Worm (Caenorhabditis elegans) whole organism, L4/young adult: Measurements from ENCODE around the gene srd-35.

Experiments used
- W03F9.2 ChIP-seq: fragments of 150-350 bp; optimal IDR thresholded peaks from 2 replicates; lab custom pipeline; 2014; ENCODE audit warnings: missing biosample characterization, missing genetic modification characterization
- dao-5 ChIP-seq: sonication (generic microtip); optimal IDR thresholded peaks from 2 replicates; lab custom pipeline; 2016; ENCODE audit warnings: missing genotype, missing genetic modification characterization, moderate library complexity, missing compliant biosample characterization
- him-1 ChIP-seq: sonication (generic microtip); optimal IDR thresholded peaks from 2 replicates; lab custom pipeline; 2016; ENCODE audit warnings: missing genotype, missing genetic modification reagents, missing genetic modification characterization, missing compliant biosample characterization

srd-35 gene

ce11 chrV:12964076-12964475 lies at the start of gene srd-35:
srd-35 (plus strand) TSS chrV:12964376.
- TF ChIP-seq W03F9.2 (no peak), dao-5 (tag; lab: Kevin White, UChicago) (no peak)

DNA sequence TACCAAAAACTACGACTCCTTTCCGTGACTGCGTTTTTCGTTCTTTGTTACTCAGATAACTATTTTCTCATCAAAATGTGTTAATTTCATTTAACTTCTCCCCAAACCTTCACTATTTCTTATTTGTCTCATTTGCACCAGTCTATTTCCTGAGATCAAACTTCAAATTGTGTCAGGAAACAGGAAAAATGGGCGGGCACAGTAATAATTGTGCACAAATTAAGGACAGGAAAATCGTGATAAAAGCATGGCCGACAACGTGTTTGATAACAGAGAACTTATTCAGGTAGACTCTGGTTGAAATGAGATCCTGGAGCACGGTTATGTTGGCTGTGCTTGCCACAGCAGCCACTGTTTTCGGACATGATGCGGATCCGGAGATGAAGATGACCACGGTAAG lies 44.5 kb upstream of the srd-35 start, which contains the start of gene lipl-1:
Gene lipl-1 (plus strand): TSS at position 282 of the 400 bp plus-strand sequence.
- TF ChIP-seq W03F9.2 (no peak), dao-5 (tag; lab: Kevin White, UChicago) (no peak)

DNA sequence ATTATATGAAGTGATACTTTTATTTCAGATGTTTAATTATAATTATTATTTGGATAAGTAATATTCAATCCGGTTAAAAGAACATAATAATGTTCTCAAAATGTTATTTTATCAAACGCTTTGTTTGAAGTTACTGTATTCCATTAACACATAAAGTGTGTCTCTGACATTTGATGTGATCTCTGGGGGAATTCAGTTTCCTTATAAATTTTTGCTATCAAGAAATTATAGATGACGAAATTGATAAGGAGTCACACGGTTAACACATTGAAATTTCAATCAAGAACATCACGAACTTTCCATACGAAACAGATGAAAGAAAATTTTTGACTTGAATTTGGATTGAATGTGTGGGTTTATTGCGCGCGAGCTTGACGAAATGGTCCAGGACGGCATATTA lies 42.5 kb upstream of the srd-35 start:
- no peak for TF ChIP-seq him-1 (tag; lab: Kevin White, UChicago)
- TF ChIP-seq dao-5 (tag; lab: Kevin White, UChicago): no peak
- TF ChIP-seq W03F9.2: no peak

DNA sequence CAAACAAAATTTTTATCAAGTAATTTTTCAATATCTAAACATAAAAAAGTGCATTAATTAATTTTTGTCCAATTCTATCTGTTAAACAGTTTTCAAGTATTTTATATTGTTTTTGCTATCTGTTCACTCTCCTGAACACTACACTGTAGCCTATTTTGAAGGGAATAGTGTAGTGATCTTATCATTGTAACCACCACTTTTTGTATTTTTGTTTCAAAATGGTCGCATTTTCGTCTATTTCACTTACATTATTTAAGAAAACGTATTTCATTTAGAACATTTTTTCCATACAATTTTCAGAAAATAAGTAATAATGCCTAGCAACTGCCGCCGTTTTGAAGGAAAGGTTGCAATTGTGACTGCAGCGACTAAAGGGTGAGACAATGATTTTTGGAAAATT lies 41.9 kb upstream of the srd-35 start, which contains the start of gene dhrs-4:
Gene dhrs-4 (plus strand): TSS at position 301 of the 400 bp plus-strand sequence.
- no peak for TF ChIP-seq him-1 (tag; lab: Kevin White, UChicago)
- no peak for TF ChIP-seq dao-5 (tag; lab: Kevin White, UChicago)
- no peak for TF ChIP-seq W03F9.2

DNA sequence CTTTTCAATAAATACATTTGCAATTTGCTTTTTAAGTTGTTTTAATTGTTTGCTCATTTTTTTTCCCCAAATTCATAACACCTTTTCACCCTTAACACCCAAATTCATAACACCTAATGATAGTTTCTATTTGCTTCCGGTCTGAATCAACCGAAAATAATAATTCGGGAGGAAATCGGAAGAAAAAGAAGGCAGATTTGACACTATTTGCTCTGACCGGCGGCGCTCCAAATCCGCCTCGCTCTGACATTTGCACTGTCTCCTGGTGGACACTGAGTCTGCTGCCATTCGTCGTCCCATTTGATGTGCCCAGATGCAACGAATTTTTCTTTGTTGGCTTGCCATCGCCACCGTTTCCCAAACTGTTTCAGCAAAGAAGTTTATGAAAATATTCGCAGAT lies 40.0 kb upstream of the srd-35 start, which contains the start of gene pqn-67:
Gene pqn-67 (plus strand): TSS at position 301 of the 400 bp plus-strand sequence.
- no peak for TF ChIP-seq him-1 (tag; lab: Kevin White, UChicago)
- TF ChIP-seq W03F9.2: no peak
- TF ChIP-seq dao-5 (tag; lab: Kevin White, UChicago): no peak

DNA sequence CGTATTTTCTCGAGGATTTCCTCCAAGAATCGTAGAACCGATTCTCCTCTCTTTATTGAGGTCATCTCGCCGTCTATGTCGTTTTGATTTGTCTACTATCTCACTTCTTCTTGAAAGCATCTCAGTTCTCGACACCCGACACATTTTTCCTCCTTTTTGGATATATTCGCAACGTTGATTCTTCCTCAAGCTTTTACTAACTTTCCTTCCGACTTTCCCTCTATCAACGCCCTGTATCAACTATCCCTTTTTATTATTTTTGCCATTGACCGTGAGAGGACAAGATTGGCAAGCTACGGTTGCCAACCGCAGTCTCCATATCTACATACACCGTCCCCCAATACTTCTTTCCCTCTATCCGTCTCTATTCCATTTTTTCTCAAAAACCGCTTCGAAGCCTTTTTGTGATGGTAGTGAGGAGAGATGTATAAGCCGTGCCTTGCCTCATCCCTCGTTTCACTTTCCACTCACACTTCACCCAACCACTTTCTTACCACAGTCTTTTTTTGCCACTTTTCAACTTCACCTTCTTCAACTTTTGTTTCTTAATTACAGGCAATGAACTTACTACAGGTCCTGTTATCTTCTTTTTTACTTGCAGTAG lies 35.1 kb upstream of the srd-35 start, which contains the start of gene T16G1.2:
Gene T16G1.2 (plus strand): TSS at position 554 of the 604 bp plus-strand sequence.
- TF ChIP-seq dao-5 (tag; lab: Kevin White, UChicago) (no peak), W03F9.2 (no peak), him-1 (tag; lab: Kevin White, UChicago) (no peak)

DNA sequence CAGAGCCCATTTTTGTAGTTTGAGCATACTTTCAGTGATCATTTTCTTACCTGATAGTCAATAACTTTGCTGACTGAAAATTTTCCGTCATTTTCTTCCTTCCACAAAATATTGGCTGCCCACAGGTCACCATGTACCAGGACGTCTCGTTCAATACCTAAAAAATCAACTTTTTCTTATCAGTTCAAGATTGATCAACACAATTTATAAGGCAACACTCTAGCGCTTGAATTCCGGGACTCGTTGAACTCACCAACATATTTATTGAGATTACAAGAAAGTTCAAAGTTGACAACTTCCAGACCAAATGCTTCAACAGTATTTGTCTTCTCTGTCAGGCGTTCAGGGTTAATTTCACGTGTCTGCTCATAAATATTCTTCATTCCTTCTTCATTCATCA lies 30.5 kb upstream of the srd-35 start:
- TF ChIP-seq W03F9.2 (no peak), him-1 (tag; lab: Kevin White, UChicago) (no peak), dao-5 (tag; lab: Kevin White, UChicago) (no peak)

- no peak for TF ChIP-seq W03F9.2
- TF ChIP-seq him-1 (tag; lab: Kevin White, UChicago): no peak
Observed at ce11 chrV:12934976-12935375, 29.2 kb upstream of the srd-35 start, which contains the start of gene T16G1.7. T16G1.7 (minus strand) TSS chrV:12935112.

DNA sequence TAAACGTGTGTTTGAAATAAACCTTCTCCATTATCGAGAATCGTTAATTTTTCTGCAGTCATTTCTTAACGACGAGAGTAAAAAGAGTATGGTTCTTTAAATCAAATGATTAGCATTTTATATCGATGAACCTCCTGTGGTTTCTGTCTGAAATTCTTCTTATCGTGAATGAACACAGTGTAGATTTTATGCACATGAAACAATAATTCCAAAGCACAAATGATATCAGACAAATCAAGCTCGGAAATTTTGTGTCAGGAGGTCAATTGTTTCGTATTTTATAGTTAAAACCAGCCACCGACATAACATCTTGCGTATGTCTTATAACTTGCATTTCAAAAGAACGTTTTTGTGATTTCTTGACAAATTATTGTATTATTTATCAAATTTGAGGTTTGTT lies 27.1 kb upstream of the srd-35 start, which contains the start of gene T16G1.6:
Gene T16G1.6 (minus strand): TSS at position 77 of the 400 bp plus-strand sequence.
- TF ChIP-seq him-1 (tag; lab: Kevin White, UChicago): no peak
- TF ChIP-seq dao-5 (tag; lab: Kevin White, UChicago): no peak
- TF ChIP-seq W03F9.2: no peak

DNA sequence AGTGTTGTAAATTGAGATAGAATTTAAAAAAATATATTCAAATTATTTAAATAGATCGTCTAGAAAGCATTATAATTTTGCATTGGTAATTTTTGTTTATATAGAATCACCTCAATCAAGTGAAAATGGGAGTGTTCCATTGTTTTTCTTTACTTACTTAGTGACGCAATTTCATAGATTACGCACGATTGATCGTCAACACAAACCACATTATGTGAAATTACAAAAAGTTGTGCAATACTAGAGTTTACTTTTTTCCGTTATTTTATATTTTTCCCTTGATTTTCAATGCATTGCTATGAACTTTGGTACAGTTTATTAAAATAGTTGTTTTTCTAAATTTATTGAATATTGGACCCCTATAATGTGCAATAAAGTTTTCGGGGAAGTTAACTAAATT lies 24.7 kb upstream of the srd-35 start, which contains the start of gene T16G1.5:
Gene T16G1.5 (minus strand): TSS at position 119 of the 400 bp plus-strand sequence.
- TF ChIP-seq dao-5 (tag; lab: Kevin White, UChicago) (no peak), W03F9.2 (no peak), him-1 (tag; lab: Kevin White, UChicago) (no peak)

DNA sequence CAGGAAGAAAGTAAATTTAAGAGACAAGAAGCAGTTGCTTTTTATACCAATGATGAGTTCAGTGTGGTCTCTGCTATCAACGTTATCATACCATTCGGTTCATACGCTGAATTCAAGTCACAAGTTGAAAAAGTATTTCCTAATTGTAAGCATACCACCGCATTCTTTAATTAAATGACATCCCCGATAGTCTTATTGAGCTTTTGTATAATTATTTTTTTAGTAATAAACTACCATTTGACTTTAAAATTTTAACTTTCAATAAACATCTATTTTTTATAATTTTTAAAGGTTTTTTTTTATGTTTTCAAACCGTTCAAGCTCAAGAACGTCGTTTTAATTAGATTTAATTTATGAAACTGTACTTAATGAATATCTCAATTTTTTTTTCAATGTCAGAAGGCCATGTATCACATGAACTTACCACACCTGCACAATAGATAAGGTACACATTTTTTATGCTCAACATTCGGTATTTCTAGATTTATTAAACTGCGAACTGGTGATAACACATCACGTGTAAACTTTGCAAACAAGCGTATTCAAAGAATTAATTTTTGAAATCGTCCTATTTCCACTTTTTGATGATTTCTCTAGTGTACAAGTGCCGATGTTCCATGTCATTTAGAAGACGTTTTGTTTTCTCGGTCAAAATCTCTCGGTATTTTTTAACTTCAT lies 22.2 kb upstream of the srd-35 start, which contains the start of gene T16G1.4:
Gene T16G1.4 (minus strand): TSS at position 51 of the 678 bp plus-strand sequence.
- TF ChIP-seq W03F9.2 (no peak), dao-5 (tag; lab: Kevin White, UChicago) (no peak), him-1 (tag; lab: Kevin White, UChicago) (no peak)

DNA sequence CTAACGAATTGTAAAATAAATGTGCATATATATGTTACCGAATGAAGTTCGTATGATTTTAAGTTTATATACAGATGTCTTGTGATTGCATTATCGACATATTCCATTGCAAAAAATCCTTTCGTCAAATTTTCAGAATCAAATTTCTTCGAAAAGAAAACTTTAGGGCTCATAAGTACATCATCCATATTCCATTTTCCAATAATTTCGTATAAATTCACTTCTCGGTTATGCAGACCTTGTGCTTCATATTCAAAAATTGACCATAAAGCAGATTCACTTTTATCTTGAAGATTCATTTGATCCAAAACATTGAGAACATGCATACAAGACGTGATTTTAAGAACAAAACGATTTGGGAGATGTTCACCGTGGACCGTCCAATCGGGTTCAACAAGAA lies 20.8 kb upstream of the srd-35 start:
- TF ChIP-seq him-1 (tag; lab: Kevin White, UChicago): no peak
- TF ChIP-seq W03F9.2: no peak
- no peak for TF ChIP-seq dao-5 (tag; lab: Kevin White, UChicago)

ce11 chrV:12944229-12944628 lies 19.9 kb upstream of the srd-35 start, which contains the start of gene T16G1.3:
T16G1.3 (minus strand) TSS chrV:12944329.
- no peak for TF ChIP-seq W03F9.2

- TF ChIP-seq him-1 (tag; lab: Kevin White, UChicago) (no peak), dao-5 (tag; lab: Kevin White, UChicago) (no peak), W03F9.2 (no peak)
Observed at ce11 chrV:12944775-12945174, 19.4 kb upstream of the srd-35 start, which contains the start of gene grl-2. grl-2 (plus strand) TSS chrV:12945075.
